Fruit fly (Drosophila melanogaster): Measurements from ENCODE around the gene CG3226.

Gene CG3226

DNA sequence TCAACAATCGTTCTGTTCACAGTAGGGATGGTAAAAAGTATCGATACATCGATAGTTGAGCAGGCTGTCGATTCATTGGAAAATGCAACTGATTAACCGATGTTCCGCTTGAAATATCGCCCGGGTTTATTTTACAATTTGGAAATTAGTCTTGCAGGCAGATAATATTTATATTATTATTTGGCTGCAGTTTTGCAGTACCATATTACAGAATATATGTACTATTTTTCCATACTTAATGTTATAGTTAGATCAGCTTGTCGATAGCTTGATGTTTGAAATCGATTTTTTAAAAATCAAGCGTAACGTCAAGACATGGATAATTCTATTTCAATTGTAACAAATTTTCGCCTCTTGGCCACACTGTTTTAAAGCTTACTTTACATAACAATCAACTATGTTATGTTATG is 40.9 kb upstream of the CG3226 start, which contains the start of gene CG14442 (continued):
- TF ChIP-seq fkh (GFP tag; optimal IDR thresholded peaks at IDR 0.05) = no peak
- TF ChIP-seq Hr4 (GFP tag; optimal IDR thresholded peaks at IDR 0.05) = peak; percentile 37
- no peak for TF ChIP-seq CG1621 (tag; optimal IDR thresholded peaks at IDR 0.05)
- TF ChIP-seq CG9139 (GFP tag; optimal IDR thresholded peaks at IDR 0.05) = no peak
- no peak for TF ChIP-seq CG6808 (GFP tag; optimal IDR thresholded peaks at IDR 0.05)
- TF ChIP-seq CG11294 (GFP tag; IDR thresholded peaks at IDR 0.05) = no peak
- no peak for TF ChIP-seq Eip75B (GFP tag; optimal IDR thresholded peaks at IDR 0.05)
- TF ChIP-seq esn (GFP tag; optimal IDR thresholded peaks at IDR 0.05) = peak; percentile 49
- TF ChIP-seq Lpt (GFP tag; optimal IDR thresholded peaks at IDR 0.05) = no peak
- TF ChIP-seq lz (GFP tag; optimal IDR thresholded peaks at IDR 0.05) = peak; percentile 60
- TF ChIP-seq Gug (GFP tag; IDR thresholded peaks at IDR 0.05) = no peak
- peak; percentile 15 for TF ChIP-seq CG8319 (GFP tag; optimal IDR thresholded peaks at IDR 0.05)

DNA sequence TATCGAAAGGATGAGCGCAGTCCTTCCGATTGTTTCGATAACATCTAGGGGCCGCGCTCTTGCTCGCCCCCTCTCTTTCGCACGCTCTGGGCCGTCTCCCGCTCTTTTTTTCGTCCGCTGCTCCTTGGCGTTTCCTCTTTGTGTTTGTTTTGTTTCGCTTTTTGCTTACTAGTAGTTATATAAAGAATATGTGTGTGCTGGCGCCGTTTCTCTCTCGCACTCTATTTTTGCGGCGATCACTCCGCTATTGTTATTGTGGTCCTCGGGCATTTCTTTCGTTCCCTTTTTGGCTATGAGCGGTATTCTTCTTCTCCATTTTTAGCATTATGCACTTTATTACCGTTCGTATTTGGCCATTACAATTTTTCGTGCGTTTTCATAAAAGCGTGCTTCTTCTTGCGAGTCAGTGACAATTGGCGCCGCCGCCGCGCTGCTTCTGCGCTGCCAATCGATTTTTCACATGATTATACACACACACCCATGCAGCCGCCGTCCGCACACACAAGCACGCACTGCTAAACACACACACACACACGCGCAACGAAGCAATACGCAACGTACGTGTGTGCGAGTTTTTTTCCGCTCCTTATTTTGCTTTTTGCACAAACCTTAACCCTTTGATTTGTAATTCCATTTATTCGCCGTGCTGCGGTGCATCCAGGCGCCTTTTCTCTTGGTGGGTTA is 40.2 kb upstream of the CG3226 start:
- peak; percentile 69 for TF ChIP-seq Eip78C (GFP tag)
- TF ChIP-seq CG1621 (tag; optimal IDR thresholded peaks at IDR 0.05) = peak; percentile 43
- TF ChIP-seq Ets96B (tag; optimal IDR thresholded peaks at IDR 0.05) = peak; percentile 0
- TF ChIP-seq Sox14 (GFP tag; optimal IDR thresholded peaks at IDR 0.05) = peak; percentile 3
- no peak for TF ChIP-seq CG6808 (GFP tag; optimal IDR thresholded peaks at IDR 0.05)
- TF ChIP-seq CG34406 (GFP tag; optimal IDR thresholded peaks at IDR 0.05) = no peak
- no peak for TF ChIP-seq Ets21C (GFP tag; optimal IDR thresholded peaks at IDR 0.05)
- TF ChIP-seq Lpt (GFP tag; optimal IDR thresholded peaks at IDR 0.05) = no peak
- TF ChIP-seq CG3032 (tag; optimal IDR thresholded peaks at IDR 0.05) = no peak
- TF ChIP-seq ss (GFP tag; optimal IDR thresholded peaks at IDR 0.05) = peak in 1 of 2 experiments; percentile 73
- TF ChIP-seq CG4318 (GFP tag; optimal IDR thresholded peaks at IDR 0.05) = no peak

DNA sequence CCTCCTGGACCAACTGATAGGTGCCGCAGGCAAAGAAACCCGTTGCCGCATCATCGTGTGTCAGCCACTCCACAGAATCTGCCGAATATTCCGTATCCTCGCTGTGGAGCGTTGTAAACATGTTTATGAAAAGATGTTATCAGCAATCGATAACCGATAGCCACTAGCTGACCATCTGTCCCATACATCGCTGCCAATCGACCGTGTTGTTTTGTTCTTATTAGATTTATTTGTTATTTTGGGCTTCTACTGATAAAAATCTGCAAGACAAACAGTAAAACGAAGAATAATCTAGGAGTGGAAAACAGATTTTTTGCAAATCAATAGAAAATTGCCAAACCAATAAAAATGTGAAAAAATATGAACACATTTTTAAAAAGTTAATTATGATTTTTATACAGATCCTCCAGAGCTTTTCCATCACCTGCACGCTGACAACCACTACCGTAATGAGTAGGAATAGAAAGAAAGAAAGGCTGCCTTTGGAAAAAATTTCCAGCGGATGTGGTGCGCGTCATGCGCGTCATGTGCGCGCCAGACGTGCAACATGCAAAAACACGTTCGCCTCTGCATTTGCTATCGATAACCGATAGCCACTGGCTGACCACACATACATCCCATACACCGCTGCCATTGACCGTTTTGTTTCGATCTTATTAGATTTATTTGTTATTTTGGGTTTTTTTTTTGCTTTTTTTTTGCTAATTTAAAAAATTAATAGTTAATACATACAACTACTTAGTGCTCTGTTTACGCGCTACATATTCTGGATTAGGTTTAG is 34.8 kb upstream of the CG3226 start, which contains the start of gene CG3184:
TSS of gene CG3184 (minus strand) at position 155 of the 781 bp plus-strand sequence.
- TF ChIP-seq Eip75B (GFP tag; optimal IDR thresholded peaks at IDR 0.05) (no peak), Lpt (GFP tag; optimal IDR thresholded peaks at IDR 0.05) (no peak), Blimp-1 (GFP tag; optimal IDR thresholded peaks at IDR 0.05) (no peak), topi (GFP tag; optimal IDR thresholded peaks at IDR 0.05) (no peak), CG16779 (tag; optimal IDR thresholded peaks at IDR 0.05) (no peak), ss (GFP tag; optimal IDR thresholded peaks at IDR 0.05) (no peak), dsx (GFP tag; optimal IDR thresholded peaks at IDR 0.05; ENCODE audit: poor library complexity, severe bottlenecking) (no peak), Eip93F (GFP tag; optimal IDR thresholded peaks at IDR 0.05) (no peak), CG11902 (GFP tag; optimal IDR thresholded peaks at IDR 0.05) (no peak), cyc (GFP tag; optimal IDR thresholded peaks at IDR 0.05) (no peak), CG10669 (GFP tag; optimal IDR thresholded peaks at IDR 0.05) (no peak), CG9139 (GFP tag; optimal IDR thresholded peaks at IDR 0.05) (no peak), Hr39 (GFP tag; optimal IDR thresholded peaks at IDR 0.05) (no peak), pdm3 (GFP tag; optimal IDR thresholded peaks at IDR 0.05) (no peak), CG1621 (tag; optimal IDR thresholded peaks at IDR 0.05) (no peak)

dm6 chrX:6687267-6687666 is 33.2 kb upstream of the CG3226 start, which contains the start of gene CG44303:
Gene CG44303, minus strand, starts transcription at chrX:6687420.
- TF ChIP-seq net (GFP tag; optimal IDR thresholded peaks at IDR 0.05) (no peak), CG34406 (GFP tag; optimal IDR thresholded peaks at IDR 0.05) (no peak), Gug (GFP tag; IDR thresholded peaks at IDR 0.05) (no peak), Blimp-1 (GFP tag; optimal IDR thresholded peaks at IDR 0.05) (no peak), CG11762 (GFP tag; optimal IDR thresholded peaks at IDR 0.05; ENCODE audit: insufficient read depth) (no peak), Eip78C (GFP tag) (no peak), Sox15 (GFP tag; optimal IDR thresholded peaks at IDR 0.05) (no peak), CG3919 (GFP tag; optimal IDR thresholded peaks at IDR 0.05) (no peak), pdm3 (GFP tag; optimal IDR thresholded peaks at IDR 0.05) (no peak), esn (GFP tag; optimal IDR thresholded peaks at IDR 0.05) (no peak), CG8632 (GFP tag; optimal IDR thresholded peaks at IDR 0.05) (no peak), Eip75B (GFP tag; optimal IDR thresholded peaks at IDR 0.05) (no peak), CG6163 (GFP tag; IDR thresholded peaks at IDR 0.05) (no peak), CG32006 (GFP tag; optimal IDR thresholded peaks at IDR 0.05) (no peak), CG8119 (GFP tag; IDR thresholded peaks at IDR 0.05) (no peak), CG11294 (GFP tag; IDR thresholded peaks at IDR 0.05) (no peak), salr (GFP tag; optimal IDR thresholded peaks at IDR 0.05) (no peak), OdsH (GFP tag; optimal IDR thresholded peaks at IDR 0.05) (no peak)
